Worm (Caenorhabditis elegans) whole organism, early embryonic: ENCODE measurements around the gene rpb-4.

ENCODE experiments used
- F13C5.2 ChIP-seq: sonication (generic microtip); optimal IDR thresholded peaks from 2 replicates; lab custom pipeline; 2017; ENCODE audit warnings: mild to moderate bottlenecking, missing genetic modification characterization, inconsistent platforms, missing compliant biosample characterization
- ama-1 ChIP-seq: fragments of 150-350 bp; optimal IDR thresholded peaks from 2 replicates; lab custom pipeline; 2014
- flt-1 ChIP-seq: fragments of 200-800 bp; sonication (Bioruptor generic); IDR thresholded peaks from 2 replicates; pipeline ENCODE4 v1.3.6; 2022; ENCODE audit warnings: missing genetic modification characterization, missing compliant biosample characterization
- hmbx-1 ChIP-seq: sonication (generic microtip); optimal IDR thresholded peaks from 2 replicates; lab custom pipeline; 2016; ENCODE audit warnings: mild to moderate bottlenecking, missing genetic modification characterization, missing compliant biosample characterization
- hmg-4 ChIP-seq: fragments of 200-800 bp; sonication (Bioruptor generic); optimal IDR thresholded peaks from 2 replicates; lab custom pipeline; 2018; ENCODE audit warnings: mild to moderate bottlenecking, missing genetic modification characterization, missing compliant biosample characterization
- hnd-1 ChIP-seq: sonication (generic microtip); optimal IDR thresholded peaks from 2 replicates; lab custom pipeline; 2016; ENCODE audit warnings: missing genetic modification characterization, missing compliant biosample characterization
- pes-1 ChIP-seq: fragments of 200-800 bp; sonication (Bioruptor generic); IDR thresholded peaks from 2 replicates; pipeline ENCODE4 v1.3.6; 2022; ENCODE audit warnings: missing genetic modification reagents, missing genetic modification characterization, missing compliant biosample characterization
- scrt-1 ChIP-seq: fragments of 200-800 bp; sonication (Bioruptor generic); IDR thresholded peaks from 2 replicates; pipeline ENCODE4 v1.3.6; 2022; ENCODE audit warnings: missing genetic modification characterization, missing compliant biosample characterization
- sea-1 ChIP-seq: fragments of 200-800 bp; sonication (Bioruptor generic); conservative IDR thresholded peaks from 2 replicates; pipeline ENCODE4 v1.3.6; 2022; ENCODE audit warnings: missing genetic modification characterization, missing compliant biosample characterization
- tbx-11 ChIP-seq: fragments of 200-800 bp; sonication (Bioruptor generic); IDR thresholded peaks from 2 replicates; pipeline ENCODE4 v1.3.6; 2022; ENCODE audit warnings: missing genetic modification characterization, missing compliant biosample characterization
- tbx-37 ChIP-seq: fragments of 200-800 bp; sonication (Bioruptor generic); conservative IDR thresholded peaks from 2 replicates; pipeline ENCODE4 v1.3.6; 2022; ENCODE audit warnings: missing genetic modification reagents, missing genetic modification characterization, missing compliant biosample characterization

ce11 chrII:7363990-7364455, 10.3 kb upstream of the rpb-4 start, which contains the start of gene msra-1:
- TF ChIP-seq flt-1 (GFP tag; lab: Robert Waterston, UW) (no peak), tbx-37 (GFP tag; lab: Robert Waterston, UW) (no peak), hmg-4 (GFP tag; lab: Kevin White, UChicago) (no peak), scrt-1 (GFP tag; lab: Robert Waterston, UW) (no peak), ama-1 (no peak), hmbx-1 (no peak), F13C5.2 (tag; lab: Kevin White, UChicago) (no peak), pes-1 (GFP tag; lab: Robert Waterston, UW) (no peak), sea-1 (no peak), tbx-11 (GFP tag; lab: Robert Waterston, UW) (no peak), hnd-1 (tag; lab: Kevin White, UChicago) (no peak)
